Worm (Caenorhabditis elegans) whole organism, late embryonic: ENCODE measurements around the gene zipt-7.1.

ENCODE experiments used
- C08G9.2 ChIP-seq: sonication (generic microtip); optimal IDR thresholded peaks from 2 replicates; lab custom pipeline; 2016; ENCODE audit warnings: mild to moderate bottlenecking, missing genetic modification characterization, moderate library complexity, missing compliant biosample characterization
- C38D4.7 ChIP-seq: fragments of 200-800 bp; sonication (Bioruptor generic); optimal IDR thresholded peaks from 2 replicates; lab custom pipeline; 2018; ENCODE audit warnings: mild to moderate bottlenecking, missing genetic modification characterization, moderate library complexity, missing compliant biosample characterization
- F13H6.1 ChIP-seq: sonication (generic microtip); optimal IDR thresholded peaks from 2 replicates; lab custom pipeline; 2016; ENCODE audit warnings: missing genetic modification characterization, missing compliant biosample characterization
- K09A11.1 ChIP-seq: sonication (generic microtip); optimal IDR thresholded peaks from 2 replicates; lab custom pipeline; 2017; ENCODE audit warnings: antibody characterized with exemption, mild to moderate bottlenecking, missing genetic modification characterization, missing compliant biosample characterization; ENCODE audit not compliant: insufficient read depth
- T23F11.4 ChIP-seq: fragments of 200-800 bp; sonication (Bioruptor generic); optimal IDR thresholded peaks from 2 replicates; lab custom pipeline; 2018; ENCODE audit warnings: mild to moderate bottlenecking, missing genetic modification characterization, missing compliant biosample characterization
- Y22D7AL.16 ChIP-seq: sonication (generic microtip); optimal IDR thresholded peaks from 2 replicates; lab custom pipeline; 2016; ENCODE audit warnings: missing genetic modification characterization, missing compliant biosample characterization
- ahr-1 ChIP-seq: sonication (generic microtip); optimal IDR thresholded peaks from 2 replicates; lab custom pipeline; 2016; ENCODE audit warnings: missing genetic modification characterization, missing compliant biosample characterization
- ama-1 ChIP-seq: fragments of 150-350 bp; optimal IDR thresholded peaks from 2 replicates; lab custom pipeline; 2014
- ceh-14 ChIP-seq: sonication (generic microtip); optimal IDR thresholded peaks from 2 replicates; lab custom pipeline; 2016; ENCODE audit warnings: missing genotype, missing genetic modification characterization, missing compliant biosample characterization
- ceh-18 ChIP-seq: sonication (generic microtip); optimal IDR thresholded peaks from 2 replicates; lab custom pipeline; 2016; ENCODE audit warnings: missing genetic modification characterization, missing compliant biosample characterization
- ceh-22 ChIP-seq: sonication (generic microtip); optimal IDR thresholded peaks from 2 replicates; lab custom pipeline; 2017; ENCODE audit warnings: missing biosample characterization, missing genetic modification characterization
- ceh-31 ChIP-seq: sonication (generic microtip); optimal IDR thresholded peaks from 2 replicates; lab custom pipeline; 2016; ENCODE audit warnings: missing genetic modification characterization, missing compliant biosample characterization
- ceh-34 ChIP-seq: sonication (generic microtip); optimal IDR thresholded peaks from 2 replicates; lab custom pipeline; 2016; ENCODE audit warnings: mild to moderate bottlenecking, missing genetic modification characterization, missing compliant biosample characterization
- ceh-45 ChIP-seq: fragments of 200-800 bp; sonication (Bioruptor generic); IDR thresholded peaks from 2 replicates; pipeline ENCODE4 v1.3.6; 2022; ENCODE audit warnings: missing genetic modification reagents, missing genetic modification characterization, missing compliant biosample characterization
- ceh-48 ChIP-seq: sonication (generic microtip); optimal IDR thresholded peaks from 2 replicates; lab custom pipeline; 2016; ENCODE audit warnings: missing genetic modification characterization, inconsistent platforms, missing compliant biosample characterization
- ceh-6 ChIP-seq: fragments of 200-800 bp; sonication (Bioruptor generic); optimal IDR thresholded peaks from 2 replicates; lab custom pipeline; 2018; ENCODE audit warnings: mild to moderate bottlenecking, missing genetic modification characterization, missing compliant biosample characterization
- dve-1 ChIP-seq: sonication (generic microtip); optimal IDR thresholded peaks from 2 replicates; lab custom pipeline; 2017; ENCODE audit warnings: antibody characterized with exemption, mild to moderate bottlenecking, missing genetic modification characterization, missing compliant biosample characterization
- elt-4 ChIP-seq: sonication (generic microtip); optimal IDR thresholded peaks from 2 replicates; lab custom pipeline; 2016; ENCODE audit warnings: missing genetic modification characterization, missing compliant biosample characterization
- ets-4 ChIP-seq: sonication (generic microtip); optimal IDR thresholded peaks from 2 replicates; lab custom pipeline; 2016; ENCODE audit warnings: missing genetic modification characterization, missing compliant biosample characterization
- eyg-1 ChIP-seq: sonication (generic microtip); optimal IDR thresholded peaks from 2 replicates; lab custom pipeline; 2016; ENCODE audit warnings: missing genotype, missing genetic modification characterization, missing compliant biosample characterization
- fax-1 ChIP-seq: sonication (generic microtip); optimal IDR thresholded peaks from 2 replicates; lab custom pipeline; 2016; ENCODE audit warnings: missing genotype, missing genetic modification characterization, missing compliant biosample characterization
- hlh-30 ChIP-seq: sonication (generic microtip); optimal IDR thresholded peaks from 2 replicates; lab custom pipeline; 2017; ENCODE audit warnings: antibody characterized with exemption, missing genetic modification characterization, missing compliant biosample characterization; ENCODE audit not compliant: insufficient read depth
- hlh-6 ChIP-seq: sonication (generic microtip); optimal IDR thresholded peaks from 2 replicates; lab custom pipeline; 2016; ENCODE audit warnings: missing genotype, missing genetic modification characterization, missing compliant biosample characterization
- lin-11 ChIP-seq: fragments of 200-800 bp; sonication (Bioruptor generic); optimal IDR thresholded peaks from 2 replicates; lab custom pipeline; 2018; ENCODE audit warnings: mild to moderate bottlenecking, missing genetic modification characterization, missing compliant biosample characterization
- mec-3 ChIP-seq: sonication (generic microtip); optimal IDR thresholded peaks from 2 replicates; lab custom pipeline; 2016; ENCODE audit warnings: borderline replicate concordance, missing genetic modification characterization, missing compliant biosample characterization
- nfya-1 ChIP-seq: sonication (generic microtip); optimal IDR thresholded peaks from 2 replicates; lab custom pipeline; 2017; ENCODE audit warnings: missing genetic modification characterization, mild to moderate bottlenecking, missing compliant biosample characterization, antibody characterized with exemption, moderate library complexity
- nhr-11 ChIP-seq: fragments of 150-350 bp; optimal IDR thresholded peaks from 2 replicates; lab custom pipeline; 2014; ENCODE audit warnings: missing biosample characterization, missing genetic modification characterization
- npax-4 ChIP-seq: sonication (generic microtip); optimal IDR thresholded peaks from 2 replicates; lab custom pipeline; 2016; ENCODE audit warnings: missing genetic modification characterization, missing compliant biosample characterization
- odd-2 ChIP-seq: sonication (generic microtip); optimal IDR thresholded peaks from 2 replicates; lab custom pipeline; 2017; ENCODE audit warnings: antibody characterized with exemption, mild to moderate bottlenecking, missing genetic modification characterization, missing compliant biosample characterization
- pat-9 ChIP-seq: fragments of 200-800 bp; sonication (Bioruptor generic); optimal IDR thresholded peaks from 2 replicates; lab custom pipeline; 2018; ENCODE audit warnings: mild to moderate bottlenecking, missing genetic modification characterization, moderate library complexity, missing compliant biosample characterization
- pax-1 ChIP-seq: fragments of 150-350 bp; optimal IDR thresholded peaks from 2 replicates; lab custom pipeline; 2014; ENCODE audit warnings: missing biosample characterization, missing genetic modification characterization
- pha-4 ChIP-seq: fragments of 150-350 bp; optimal IDR thresholded peaks from 2 replicates; lab custom pipeline; 2018; ENCODE audit warnings: missing biosample characterization, missing genetic modification reagents, missing genetic modification characterization
- pros-1 ChIP-seq: fragments of 150-350 bp; optimal IDR thresholded peaks from 2 replicates; lab custom pipeline; 2014; ENCODE audit warnings: missing biosample characterization, missing genetic modification reagents, missing genetic modification characterization
- ref-2 ChIP-seq: sonication (generic microtip); optimal IDR thresholded peaks from 2 replicates; lab custom pipeline; 2016; ENCODE audit warnings: missing genetic modification characterization, missing compliant biosample characterization
- rnt-1 ChIP-seq: sonication (generic microtip); optimal IDR thresholded peaks from 2 replicates; lab custom pipeline; 2016; ENCODE audit warnings: missing genetic modification characterization, missing compliant biosample characterization
- sdc-2 ChIP-seq: sonication (generic microtip); optimal IDR thresholded peaks from 2 replicates; lab custom pipeline; 2016; ENCODE audit warnings: missing genotype, missing genetic modification characterization, missing compliant biosample characterization
- sox-4 ChIP-seq: sonication (generic microtip); optimal IDR thresholded peaks from 2 replicates; lab custom pipeline; 2017; ENCODE audit warnings: mild to moderate bottlenecking, missing genetic modification characterization, inconsistent platforms, missing compliant biosample characterization
- syd-9 ChIP-seq: sonication (generic microtip); optimal IDR thresholded peaks from 2 replicates; lab custom pipeline; 2016; ENCODE audit warnings: mild to moderate bottlenecking, missing genetic modification characterization, moderate library complexity, missing compliant biosample characterization
- tbx-2 ChIP-seq: sonication (generic microtip); optimal IDR thresholded peaks from 2 replicates; lab custom pipeline; 2016; ENCODE audit warnings: missing genetic modification characterization, missing compliant biosample characterization
- tbx-7 ChIP-seq: sonication (generic microtip); optimal IDR thresholded peaks from 2 replicates; lab custom pipeline; 2016; ENCODE audit warnings: missing genotype, missing genetic modification characterization, missing compliant biosample characterization
- unc-86 ChIP-seq: sonication (generic microtip); optimal IDR thresholded peaks from 2 replicates; lab custom pipeline; 2016; ENCODE audit warnings: missing genetic modification characterization, missing compliant biosample characterization
- zip-5 ChIP-seq: sonication (generic microtip); optimal IDR thresholded peaks from 2 replicates; lab custom pipeline; 2016; ENCODE audit warnings: missing genetic modification characterization, missing compliant biosample characterization

zipt-7.1 gene

DNA sequence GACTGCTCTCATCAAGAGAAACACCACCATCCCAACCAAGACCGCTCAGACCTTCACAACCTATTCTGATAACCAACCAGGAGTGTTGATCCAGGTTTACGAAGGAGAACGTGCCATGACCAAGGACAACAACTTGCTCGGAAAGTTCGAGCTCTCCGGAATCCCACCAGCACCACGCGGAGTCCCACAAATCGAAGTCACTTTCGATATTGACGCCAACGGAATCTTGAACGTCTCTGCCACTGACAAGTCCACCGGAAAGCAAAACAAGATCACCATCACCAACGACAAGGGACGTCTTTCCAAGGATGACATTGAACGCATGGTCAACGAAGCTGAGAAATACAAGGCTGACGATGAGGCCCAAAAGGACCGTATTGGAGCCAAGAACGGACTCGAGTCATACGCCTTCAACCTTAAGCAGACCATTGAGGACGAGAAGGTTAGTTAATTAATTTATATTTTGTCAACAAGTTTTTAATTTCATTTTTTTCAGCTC lies 7.4 kb downstream of the zipt-7.1 start:
- TF ChIP-seq pax-1 (tag; lab: Kevin White, UChicago) (no peak), K09A11.1 (no peak), pros-1 (tag; lab: Kevin White, UChicago) (no peak), tbx-7 (no peak), rnt-1 (no peak), ceh-48 (tag; lab: Kevin White, UChicago) (no peak)

DNA sequence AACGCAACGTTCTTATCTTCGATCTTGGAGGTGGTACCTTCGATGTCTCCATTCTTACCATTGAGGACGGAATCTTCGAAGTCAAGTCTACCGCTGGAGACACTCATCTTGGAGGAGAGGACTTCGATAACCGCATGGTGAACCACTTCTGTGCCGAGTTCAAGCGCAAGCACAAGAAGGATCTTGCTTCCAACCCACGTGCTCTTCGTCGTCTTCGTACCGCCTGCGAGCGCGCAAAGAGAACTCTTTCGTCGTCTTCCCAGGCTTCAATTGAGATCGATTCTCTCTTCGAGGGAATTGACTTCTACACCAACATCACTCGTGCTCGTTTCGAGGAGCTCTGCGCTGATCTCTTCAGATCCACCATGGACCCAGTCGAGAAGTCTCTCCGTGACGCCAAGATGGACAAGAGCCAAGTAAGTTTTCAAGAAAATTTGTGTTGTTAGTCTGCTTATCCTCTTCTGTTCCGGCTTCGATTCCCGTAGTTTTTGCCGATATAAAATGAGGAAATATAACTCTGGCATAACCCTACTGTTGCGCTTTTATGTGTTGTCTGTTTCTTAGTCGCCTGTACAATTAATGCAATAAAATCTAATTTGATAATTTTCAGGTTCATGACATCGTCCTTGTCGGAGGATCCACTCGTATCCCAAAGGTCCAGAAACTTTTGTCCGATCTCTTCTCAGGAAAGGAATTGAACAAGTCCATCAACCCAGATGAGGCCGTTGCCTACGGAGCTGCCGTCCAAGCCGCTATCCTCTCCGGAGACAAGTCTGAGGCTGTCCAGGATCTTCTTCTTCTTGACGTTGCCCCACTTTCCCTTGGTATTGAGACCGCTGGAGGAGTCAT lies 8.1 kb downstream of the zipt-7.1 start:
- no peak for TF ChIP-seq T23F11.4

DNA sequence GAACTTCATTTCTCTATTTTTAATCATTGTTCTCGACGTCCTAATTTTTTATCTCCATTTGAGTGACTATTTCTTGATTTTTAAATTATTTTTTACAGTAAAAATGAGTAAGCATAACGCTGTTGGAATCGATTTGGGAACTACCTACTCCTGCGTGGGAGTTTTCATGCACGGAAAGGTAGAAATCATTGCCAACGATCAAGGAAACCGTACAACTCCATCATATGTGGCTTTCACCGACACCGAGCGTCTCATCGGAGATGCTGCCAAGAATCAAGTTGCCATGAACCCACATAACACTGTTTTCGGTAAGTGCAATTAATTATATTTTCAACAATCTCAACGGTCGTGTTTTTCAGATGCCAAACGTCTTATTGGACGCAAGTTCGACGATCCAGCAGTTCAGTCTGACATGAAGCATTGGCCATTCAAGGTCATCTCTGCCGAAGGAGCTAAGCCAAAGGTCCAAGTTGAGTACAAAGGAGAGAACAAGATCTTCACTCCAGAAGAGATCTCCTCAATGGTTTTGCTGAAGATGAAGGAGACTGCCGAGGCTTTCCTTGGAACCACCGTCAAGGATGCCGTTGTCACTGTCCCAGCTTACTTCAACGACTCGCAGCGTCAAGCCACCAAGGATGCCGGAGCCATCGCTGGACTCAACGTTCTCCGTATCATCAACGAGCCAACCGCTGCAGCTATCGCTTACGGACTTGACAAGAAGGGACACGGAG lies 8.9 kb downstream of the zipt-7.1 start, which contains the start of gene hsp-1:
Gene hsp-1 (plus strand): TSS at position 99 of the 731 bp plus-strand sequence.
- TF ChIP-seq ahr-1 (tag; lab: Kevin White, UChicago) = no peak
- no peak for TF ChIP-seq ref-2 (tag; lab: Kevin White, UChicago)
- TF ChIP-seq C38D4.7 (GFP tag; lab: Kevin White, UChicago) = no peak
- no peak for TF ChIP-seq ceh-48 (tag; lab: Kevin White, UChicago)
- no peak for TF ChIP-seq hlh-6
- TF ChIP-seq ceh-22 (tag; lab: Kevin White, UChicago) = no peak
- no peak for TF ChIP-seq ceh-6 (GFP tag; lab: Kevin White, UChicago)
- no peak for TF ChIP-seq nfya-1

DNA sequence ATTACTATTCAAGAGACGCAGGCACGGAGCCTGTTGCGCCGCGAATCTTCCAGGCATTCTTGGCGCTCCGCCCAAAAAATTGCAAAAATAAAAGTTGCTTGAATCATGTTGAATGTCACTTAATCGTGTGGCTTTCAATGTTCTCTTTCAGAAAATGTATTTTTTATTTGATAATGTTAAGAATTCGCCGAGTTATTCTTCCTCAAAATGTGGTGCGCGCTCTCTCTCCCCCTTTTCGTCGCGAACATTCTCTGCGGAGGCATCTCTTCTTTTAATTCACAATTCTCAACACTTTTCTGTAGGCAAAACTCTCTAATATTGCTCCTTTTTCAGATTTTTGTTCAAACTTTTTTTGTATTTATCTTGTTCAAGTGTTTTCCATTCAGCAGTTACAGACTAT lies 9.6 kb downstream of the zipt-7.1 start:
- TF ChIP-seq npax-4 (tag; lab: Kevin White, UChicago) (no peak), ref-2 (tag; lab: Kevin White, UChicago) (peak; percentile 98), C08G9.2 (tag; lab: Kevin White, UChicago) (peak; percentile 56), mec-3 (peak; percentile 15), zip-5 (tag; lab: Kevin White, UChicago) (no peak), sdc-2 (peak; percentile 58), sox-4 (tag; lab: Kevin White, UChicago) (peak; percentile 54), Y22D7AL.16 (no peak), ceh-14 (tag; lab: Kevin White, UChicago) (peak; percentile 94), hlh-6 (no peak), fax-1 (tag; lab: Kevin White, UChicago) (peak; percentile 30), eyg-1 (tag; lab: Kevin White, UChicago) (peak; percentile 66), pha-4 (tag; lab: Kevin White, UChicago) (no peak), ceh-34 (tag; lab: Kevin White, UChicago) (peak; percentile 98), ceh-45 (GFP tag; lab: Robert Waterston, UW) (no peak), lin-11 (tag; lab: Kevin White, UChicago) (peak; percentile 3), ceh-18 (tag; lab: Kevin White, UChicago) (peak; percentile 99), C38D4.7 (GFP tag; lab: Kevin White, UChicago) (peak; percentile 42), nhr-11 (tag; lab: Kevin White, UChicago) (peak; percentile 93), K09A11.1 (peak; percentile 78), syd-9 (tag; lab: Kevin White, UChicago) (peak; percentile 68), elt-4 (no peak), F13H6.1 (tag; lab: Kevin White, UChicago) (peak; percentile 60), pat-9 (tag; lab: Kevin White, UChicago) (peak; percentile 81), ahr-1 (tag; lab: Kevin White, UChicago) (peak; percentile 42), ama-1 (no peak), dve-1 (tag; lab: Kevin White, UChicago) (peak; percentile 92), unc-86 (tag; lab: Kevin White, UChicago) (peak; percentile 92), ets-4 (tag; lab: Kevin White, UChicago) (peak; percentile 86), tbx-2 (tag; lab: Kevin White, UChicago) (peak; percentile 94), ceh-48 (tag; lab: Kevin White, UChicago) (peak; percentile 63), hlh-30 (peak; percentile 46), odd-2 (tag; lab: Kevin White, UChicago) (peak; percentile 47), T23F11.4 (peak; percentile 73), ceh-31 (tag; lab: Kevin White, UChicago) (peak; percentile 95), pros-1 (tag; lab: Kevin White, UChicago) (peak; percentile 87)
